Worm (Caenorhabditis elegans): ENCODE measurements around the gene F41E6.12.

ce11 chrV:8650365-8650764 is 21.4 kb upstream of the F41E6.12 start:
- TF ChIP-seq lin-13 (GFP tag; optimal IDR thresholded peaks at IDR 0.05) (no peak), aly-2 (tag; optimal IDR thresholded peaks at IDR 0.05) (no peak), elt-1 (tag; optimal IDR thresholded peaks at IDR 0.05) (no peak)

Data from whole organism, L2 larva.